Fruit fly (Drosophila melanogaster) whole organism, prepupa: ENCODE data around the gene Usp12-46.

Experiments
- CG10669 ChIP-seq: fragments of 200-800 bp; sonication (Bioruptor generic); optimal IDR thresholded peaks from 3 replicates; lab custom pipeline; 2018; ENCODE audit warnings: missing biosample characterization, mild to moderate bottlenecking, missing genetic modification characterization, moderate library complexity
- CG6163 ChIP-seq: fragments of 200-800 bp; sonication (Bioruptor generic); IDR thresholded peaks from 3 replicates; pipeline ENCODE4 v1.3.6; 2022; ENCODE audit warnings: missing biosample characterization, missing genetic modification characterization
- CG6792 ChIP-seq: fragments of 200-800 bp; sonication (Bioruptor generic); optimal IDR thresholded peaks from 3 replicates; lab custom pipeline; 2016; ENCODE audit warnings: missing biosample characterization, missing genetic modification characterization
- Eip75B ChIP-seq: fragments of 200-800 bp; sonication (Bioruptor generic); optimal IDR thresholded peaks from 3 replicates; lab custom pipeline; 2016; ENCODE audit warnings: missing biosample characterization, missing genetic modification characterization
- Eip93F ChIP-seq: fragments of 200-800 bp; sonication (Bioruptor generic); optimal IDR thresholded peaks from 2 replicates; lab custom pipeline; 2016; ENCODE audit warnings: missing biosample characterization, mild to moderate bottlenecking, missing genetic modification characterization
- Gug ChIP-seq: fragments of 200-800 bp; sonication (Bioruptor generic); IDR thresholded peaks from 2 replicates; pipeline ENCODE4 v1.3.6; 2022; ENCODE audit warnings: missing biosample characterization, missing genetic modification characterization
- Lpt ChIP-seq: fragments of 200-800 bp; sonication (Bioruptor generic); optimal IDR thresholded peaks from 3 replicates; lab custom pipeline; 2016; ENCODE audit warnings: missing biosample characterization, missing genetic modification characterization
- Sox14 ChIP-seq: fragments of 200-800 bp; sonication (Bioruptor generic); optimal IDR thresholded peaks from 3 replicates; lab custom pipeline; 2016; ENCODE audit warnings: missing biosample characterization, missing genetic modification characterization
- pdm3 ChIP-seq: fragments of 200-800 bp; sonication (Bioruptor generic); optimal IDR thresholded peaks from 3 replicates; lab custom pipeline; 2016; ENCODE audit warnings: missing biosample characterization, missing genetic modification characterization
- ss ChIP-seq, 2 experiments: fragments of 200-800 bp; sonication (Bioruptor generic); optimal IDR thresholded peaks; 2 replicates in 1 of 2; 3 replicates in 1 of 2; lab custom pipeline; 2017 to 2018; ENCODE audit warnings: mild to moderate bottlenecking in 2 of 2, missing biosample characterization in 2 of 2, missing genetic modification characterization in 2 of 2, moderate library complexity in 1 of 2

dm6 chr3R:22769567-22769966, 18.9 kb downstream of the Usp12-46 start, which contains the start of gene CG43092:
- TF ChIP-seq pdm3 (GFP tag; lab: Kevin White, UChicago) (no peak), CG6792 (GFP tag; lab: Kevin White, UChicago) (no peak), Eip75B (GFP tag; lab: Kevin White, UChicago) (no peak), CG10669 (GFP tag; lab: Kevin White, UChicago) (no peak), Lpt (GFP tag; lab: Kevin White, UChicago) (no peak), Gug (GFP tag; lab: Robert Waterston, UW) (no peak), ss (GFP tag; optimal IDR thresholded peaks at IDR 0.05; lab: Kevin White, UChicago) (no peak), Eip93F (no peak), CG6163 (GFP tag; lab: Robert Waterston, UW) (no peak), Sox14 (GFP tag; lab: Kevin White, UChicago) (no peak)
